Worm (Caenorhabditis elegans) whole organism, early embryonic: ENCODE data around the gene B0334.4.

Experiments
- F13C5.2 ChIP-seq: sonication (generic microtip); optimal IDR thresholded peaks from 2 replicates; lab custom pipeline; 2017; ENCODE audit warnings: mild to moderate bottlenecking, missing genetic modification characterization, inconsistent platforms, missing compliant biosample characterization
- ceh-13 ChIP-seq: fragments of 200-800 bp; sonication (Bioruptor generic); optimal IDR thresholded peaks from 2 replicates; lab custom pipeline; 2018; ENCODE audit warnings: mild to moderate bottlenecking, missing genetic modification characterization, missing compliant biosample characterization
- flt-1 ChIP-seq: fragments of 200-800 bp; sonication (Bioruptor generic); IDR thresholded peaks from 2 replicates; pipeline ENCODE4 v1.3.6; 2022; ENCODE audit warnings: missing genetic modification characterization, missing compliant biosample characterization
- tbx-11 ChIP-seq: fragments of 200-800 bp; sonication (Bioruptor generic); IDR thresholded peaks from 2 replicates; pipeline ENCODE4 v1.3.6; 2022; ENCODE audit warnings: missing genetic modification characterization, missing compliant biosample characterization
- tra-4 ChIP-seq: sonication (generic microtip); optimal IDR thresholded peaks from 2 replicates; lab custom pipeline; 2017; ENCODE audit warnings: missing genetic modification characterization, missing compliant biosample characterization

DNA sequence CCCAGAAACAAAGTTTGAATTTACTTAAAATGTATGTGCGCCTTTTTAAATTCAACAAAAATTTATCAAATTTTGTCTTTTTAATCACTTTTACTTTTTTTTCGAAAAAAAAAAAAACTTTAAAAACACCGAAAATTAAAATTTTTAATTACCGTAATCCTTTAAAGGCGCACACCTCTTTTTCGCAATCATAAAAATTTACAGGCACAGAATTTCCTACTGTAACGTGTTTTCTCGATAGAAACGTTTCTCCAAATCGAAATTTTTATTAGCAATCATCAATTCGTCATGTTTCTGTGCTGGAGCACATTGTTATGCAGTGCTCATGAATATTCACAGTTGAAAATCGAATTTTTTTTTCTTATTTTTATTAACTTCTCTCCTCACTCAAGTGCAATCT is 41.0 kb downstream of the B0334.4 start:
- TF ChIP-seq ceh-13 (no peak), flt-1 (no peak), tra-4 (tag; lab: Kevin White, UChicago) (no peak), tbx-11 (GFP tag; lab: Robert Waterston, UW) (no peak), F13C5.2 (no peak)
